Worm (Caenorhabditis elegans) whole organism, dauer: Measurements from ENCODE around the gene clec-227.

Source experiments
- unc-62 ChIP-seq: sonication (generic microtip); optimal IDR thresholded peaks from 2 replicates; lab custom pipeline; 2017; ENCODE audit warnings: missing biosample characterization, missing genetic modification reagents, missing genetic modification characterization

The clec-227 gene

ce11 chrV:14472229-14472628, at the start of gene clec-227:
Gene clec-227 (plus strand): TSS chrV:14472529.
- no peak for TF ChIP-seq unc-62

ce11 chrV:14423268-14423667, 49.1 kb upstream of the clec-227 start, which contains the start of gene rpoa-12:
Gene rpoa-12 (minus strand): TSS chrV:14423304.
- TF ChIP-seq unc-62: no peak

DNA sequence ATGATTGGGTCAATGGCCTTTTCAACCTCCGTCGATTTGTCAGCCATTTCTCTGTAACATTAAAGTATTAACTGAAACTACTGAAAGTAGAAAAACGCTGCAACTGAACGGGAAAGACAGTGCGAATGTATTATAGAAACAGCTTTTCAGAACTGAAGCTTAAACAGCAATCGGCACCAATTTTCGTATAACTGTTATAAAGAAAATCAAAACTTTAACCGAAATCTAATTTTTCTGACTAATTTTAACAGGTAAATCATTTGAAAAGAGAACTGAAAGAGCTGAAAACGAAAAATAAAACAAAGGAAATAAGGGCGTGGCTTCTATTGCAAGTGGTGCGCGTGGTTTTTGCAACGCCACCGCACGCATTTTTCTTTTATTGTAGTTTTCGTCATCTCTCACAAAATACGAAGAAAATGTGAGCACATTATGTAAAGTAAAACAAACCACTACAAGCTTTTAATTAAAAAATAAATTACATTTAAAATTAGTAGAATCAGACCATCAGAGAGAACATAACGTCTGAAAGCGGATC, 47.3 kb upstream of the clec-227 start, which contains the start of gene rrsr-1:
rrsr-1 (minus strand) TSS at position 51 of the 535 bp plus-strand sequence.
- no peak for TF ChIP-seq unc-62

- no peak for TF ChIP-seq unc-62
Observed at ce11 chrV:14426013-14426412, 46.3 kb upstream of the clec-227 start.

ce11 chrV:14427069-14427825, 45.1 kb upstream of the clec-227 start:
- no peak for TF ChIP-seq unc-62

ce11 chrV:14428865-14429264, 43.5 kb upstream of the clec-227 start, which contains the start of gene F23B12.1:
Gene F23B12.1 (plus strand): TSS chrV:14429165.
- TF ChIP-seq unc-62: no peak

- no peak for TF ChIP-seq unc-62
Observed at ce11 chrV:14432259-14432658, 40.1 kb upstream of the clec-227 start, which contains the start of gene egl-1. Gene egl-1 (minus strand): TSS chrV:14432359.

DNA sequence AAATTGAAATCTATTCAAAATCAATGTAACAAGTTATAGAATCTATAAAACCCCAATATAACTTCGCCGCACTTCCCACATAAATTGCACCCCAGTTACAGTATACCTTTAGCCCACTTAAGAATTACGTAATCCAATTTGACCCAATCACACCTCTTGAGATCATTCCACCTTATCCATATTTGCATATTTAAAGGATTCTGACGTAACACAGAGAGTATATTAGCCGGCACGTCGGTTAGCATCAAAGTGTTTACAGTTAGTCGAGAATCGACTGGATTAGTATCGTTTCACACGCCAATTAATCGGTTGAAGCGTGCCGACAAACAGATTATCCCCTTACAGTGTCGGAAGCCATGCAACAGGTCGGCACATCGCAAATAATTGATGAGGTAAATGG, 38.7 kb upstream of the clec-227 start:
- no peak for TF ChIP-seq unc-62

DNA sequence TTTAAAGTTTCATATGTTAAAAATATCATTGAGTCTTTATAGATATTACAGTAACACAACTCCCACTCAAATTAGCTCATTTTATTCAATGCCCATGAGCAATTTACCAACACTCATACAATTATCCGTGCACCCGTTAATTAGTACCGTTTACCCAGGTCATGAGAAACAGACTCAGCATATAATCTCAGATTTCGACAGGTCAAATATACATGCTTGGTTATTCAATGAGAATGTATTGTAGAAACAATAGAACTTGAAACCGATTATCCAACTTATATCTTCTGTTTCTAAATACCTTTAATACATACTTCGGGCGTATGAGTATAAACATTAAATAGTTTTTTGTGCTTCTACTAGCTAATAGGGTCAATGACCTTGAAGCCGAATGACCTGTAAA, 36.1 kb upstream of the clec-227 start:
- no peak for TF ChIP-seq unc-62

ce11 chrV:14437355-14437754, 35.0 kb upstream of the clec-227 start:
- no peak for TF ChIP-seq unc-62

- no peak for TF ChIP-seq unc-62
Observed at ce11 chrV:14438099-14438739, 34.1 kb upstream of the clec-227 start.

- TF ChIP-seq unc-62: no peak
Observed at ce11 chrV:14439236-14439635, 33.1 kb upstream of the clec-227 start.

- TF ChIP-seq unc-62: no peak
Observed at ce11 chrV:14440841-14441240, 31.5 kb upstream of the clec-227 start, which contains the start of gene F23B12.4. Gene F23B12.4 (plus strand): TSS chrV:14441141.

- no peak for TF ChIP-seq unc-62
Observed at ce11 chrV:14446453-14446852, 25.9 kb upstream of the clec-227 start.

ce11 chrV:14447240-14447763, 25.0 kb upstream of the clec-227 start, which contains the start of the genes dlat-1 and fntb-1:
Gene dlat-1 (minus strand): TSS chrV:14447290.
Gene fntb-1 (plus strand): TSS chrV:14447651.
- no peak for TF ChIP-seq unc-62

DNA sequence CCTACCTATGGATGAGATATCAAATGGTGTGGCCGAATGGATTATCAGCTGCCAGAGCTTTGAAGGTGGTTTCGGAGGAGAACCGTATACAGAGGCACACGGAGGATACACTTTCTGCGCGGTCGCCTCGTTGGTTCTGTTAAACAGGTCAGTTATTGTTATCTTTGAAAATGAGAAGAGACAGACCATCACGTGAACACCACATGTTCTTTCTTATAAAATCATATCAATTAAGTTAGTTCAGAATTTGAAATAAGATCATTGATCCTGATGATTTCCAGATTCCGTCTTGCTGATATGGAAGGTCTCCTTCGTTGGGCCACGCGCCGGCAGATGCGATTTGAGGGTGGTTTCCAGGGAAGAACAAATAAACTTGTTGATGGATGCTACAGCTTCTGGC, 23.7 kb upstream of the clec-227 start:
- TF ChIP-seq unc-62: no peak

DNA sequence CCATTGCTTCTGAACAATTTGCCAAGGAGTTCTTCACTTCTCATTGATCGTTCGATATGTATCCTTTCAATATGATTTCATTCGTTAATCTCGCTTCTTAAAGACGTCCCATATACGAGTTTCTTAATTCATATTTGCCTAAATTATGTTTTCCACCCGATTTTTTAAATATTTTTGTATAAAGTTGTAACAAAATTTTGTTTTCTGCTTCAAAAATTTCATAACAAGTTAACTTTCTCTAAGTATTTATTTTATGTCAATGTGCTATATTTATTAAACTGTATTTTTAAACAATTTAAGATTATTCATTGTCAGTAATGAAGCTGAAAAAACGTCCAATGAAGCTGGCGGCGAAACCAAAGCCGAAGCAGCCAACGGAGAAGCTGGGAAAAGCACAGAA, 22.9 kb upstream of the clec-227 start, which contains the start of gene F23B12.7:
F23B12.7 (plus strand) TSS at position 301 of the 400 bp plus-strand sequence.
- TF ChIP-seq unc-62: no peak
